In genomic region chr3L:9815705-9816104, dm6 we compare ENCODE assay signal across 3 fruit fly cellular contexts.
TF ChIP-seq lines count a peak whose summit lies in the region.

No protein-coding gene starts in this region.

- no peak for TF ChIP-seq CTCF in whole organism, embryonic (GFP tag; optimal IDR thresholded peaks at IDR 0.05; lab: Kevin White, UChicago)

TF ChIP-seq in whole organism, embryonic, 481 proteins besides CTCF, POLR2A, EP300 and RAD21 (continues in another document):
- TF ChIP-seq CG16863 (GFP tag; optimal IDR thresholded peaks at IDR 0.05; lab: Kevin White, UChicago) (no peak), Pdp1 (GFP tag; optimal IDR thresholded peaks at IDR 0.05; lab: Kevin White, UChicago) (peak in 1 of 2 experiments; percentile 85), CG11247 (GFP tag; IDR thresholded peaks at IDR 0.05; lab: Robert Waterston, UW) (no peak), Lpt (GFP tag; optimal IDR thresholded peaks at IDR 0.05; lab: Kevin White, UChicago) (no peak), NC2β (GFP tag; optimal IDR thresholded peaks at IDR 0.05; lab: Kevin White, UChicago) (no peak), CG6175 (GFP tag; IDR thresholded peaks at IDR 0.05; lab: Robert Waterston, UW) (no peak), Dll (GFP tag; IDR thresholded peaks at IDR 0.05; lab: Robert Waterston, UW; ENCODE audit: partially characterized antibody) (no peak), prd (optimal IDR thresholded peaks at IDR 0.05; lab: Kevin White, UChicago) (no peak), prd (GFP tag; IDR thresholded peaks at IDR 0.05; lab: Robert Waterston, UW) (no peak), maf-S (GFP tag; optimal IDR thresholded peaks at IDR 0.05; lab: Kevin White, UChicago) (no peak), CG12155 (GFP tag; optimal IDR thresholded peaks at IDR 0.05; lab: Kevin White, UChicago) (no peak), Hr78 (GFP tag; optimal IDR thresholded peaks at IDR 0.05; lab: Kevin White, UChicago) (no peak), Dip3 (GFP tag; optimal IDR thresholded peaks at IDR 0.05; lab: Kevin White, UChicago) (no peak), CG1832 (GFP tag; optimal IDR thresholded peaks at IDR 0.05; lab: Kevin White, UChicago) (no peak), tap (tag; optimal IDR thresholded peaks at IDR 0.05; lab: Kevin White, UChicago) (no peak), nau (GFP tag; optimal IDR thresholded peaks at IDR 0.05; lab: Kevin White, UChicago) (peak; percentile 66), CG18262 (tag; optimal IDR thresholded peaks at IDR 0.05; lab: Kevin White, UChicago) (no peak), usp (GFP tag; optimal IDR thresholded peaks at IDR 0.05; lab: Kevin White, UChicago) (no peak), sr (GFP tag; IDR thresholded peaks at IDR 0.05; lab: Robert Waterston, UW) (peak; percentile 7; the same call in 1 of the 3 replicates), dysf (GFP tag; IDR thresholded peaks at IDR 0.05; lab: Robert Waterston, UW) (no peak), crc (GFP tag; optimal IDR thresholded peaks at IDR 0.05; lab: Kevin White, UChicago) (no peak), CG15073 (GFP tag; optimal IDR thresholded peaks at IDR 0.05; lab: Kevin White, UChicago) (peak; percentile 78), Meics (GFP tag; optimal IDR thresholded peaks at IDR 0.05; lab: Kevin White, UChicago) (no peak), CG30403 (GFP tag; optimal IDR thresholded peaks at IDR 0.05; lab: Kevin White, UChicago) (no peak), tgo (GFP tag; IDR thresholded peaks at IDR 0.05; lab: Robert Waterston, UW) (no peak), CG31441 (GFP tag; IDR thresholded peaks at IDR 0.05; lab: Robert Waterston, UW) (no peak), CG10959 (GFP tag; IDR thresholded peaks at IDR 0.05; lab: Robert Waterston, UW) (no peak), CG11695 (GFP tag; IDR thresholded peaks at IDR 0.05; lab: Robert Waterston, UW) (no peak), CHES-1-like (GFP tag; optimal IDR thresholded peaks at IDR 0.05; lab: Kevin White, UChicago) (no peak), CG8765 (GFP tag; IDR thresholded peaks at IDR 0.05; lab: Robert Waterston, UW) (no peak), Ravus (GFP tag; IDR thresholded peaks at IDR 0.05; lab: Robert Waterston, UW) (no peak), nerfin-1 (tag; optimal IDR thresholded peaks at IDR 0.05; lab: Kevin White, UChicago) (no peak)

TF ChIP-seq in whole organism, prepupa, 60 proteins besides CTCF, POLR2A, EP300 and RAD21:
- TF ChIP-seq CG34406 (GFP tag; optimal IDR thresholded peaks at IDR 0.05; lab: Kevin White, UChicago) (no peak), CG8119 (GFP tag; IDR thresholded peaks at IDR 0.05; lab: Robert Waterston, UW) (peak; percentile 26; the same call in 1 of the 3 replicates), CG15336 (GFP tag; IDR thresholded peaks at IDR 0.05; lab: Robert Waterston, UW) (peak; percentile 21; the same call in 1 of the 2 replicates), eg (GFP tag; IDR thresholded peaks at IDR 0.05; lab: Robert Waterston, UW) (peak; percentile 51; the same call in 1 of the 3 replicates), CG6163 (GFP tag; IDR thresholded peaks at IDR 0.05; lab: Robert Waterston, UW) (0 out of 3 replicates have a peak, but pooled peaks have one; percentile 31)

TF ChIP-seq in whole organism, pupa, 21 proteins besides CTCF, POLR2A, EP300 and RAD21:
- TF ChIP-seq fd96Ca (GFP tag; IDR thresholded peaks at IDR 0.05; lab: Robert Waterston, UW) (peak; percentile 44; the same call in 1 of the 3 replicates), CG32121 (GFP tag; IDR thresholded peaks at IDR 0.05; lab: Robert Waterston, UW) (peak; percentile 64), CG14655 (GFP tag; optimal IDR thresholded peaks at IDR 0.05; lab: Kevin White, UChicago) (no peak), CG34367 (tag; optimal IDR thresholded peaks at IDR 0.05; lab: Kevin White, UChicago) (no peak), Ets98B (GFP tag; IDR thresholded peaks at IDR 0.05; lab: Robert Waterston, UW) (peak; percentile 53)
